Fruit fly (Drosophila melanogaster) whole organism, embryonic: ENCODE data around the gene dachs.

ENCODE experiments used
- Dad ChIP-seq: fragments of 200-800 bp; sonication (Bioruptor generic); optimal IDR thresholded peaks from 3 replicates; lab custom pipeline; 2016; ENCODE audit warnings: missing biosample characterization, missing genetic modification characterization
- HLHmδ ChIP-seq: fragments of 200-800 bp; sonication (Bioruptor generic); optimal IDR thresholded peaks from 2 replicates; lab custom pipeline; 2018; ENCODE audit warnings: missing biosample characterization, mild to moderate bottlenecking, missing genetic modification characterization, moderate library complexity
- ewg ChIP-seq: fragments of 200-800 bp; sonication (Bioruptor generic); optimal IDR thresholded peaks from 3 replicates; lab custom pipeline; 2017; ENCODE audit warnings: mild to moderate bottlenecking, missing biosample characterization, missing genetic modification reagents, missing genetic modification characterization

DNA sequence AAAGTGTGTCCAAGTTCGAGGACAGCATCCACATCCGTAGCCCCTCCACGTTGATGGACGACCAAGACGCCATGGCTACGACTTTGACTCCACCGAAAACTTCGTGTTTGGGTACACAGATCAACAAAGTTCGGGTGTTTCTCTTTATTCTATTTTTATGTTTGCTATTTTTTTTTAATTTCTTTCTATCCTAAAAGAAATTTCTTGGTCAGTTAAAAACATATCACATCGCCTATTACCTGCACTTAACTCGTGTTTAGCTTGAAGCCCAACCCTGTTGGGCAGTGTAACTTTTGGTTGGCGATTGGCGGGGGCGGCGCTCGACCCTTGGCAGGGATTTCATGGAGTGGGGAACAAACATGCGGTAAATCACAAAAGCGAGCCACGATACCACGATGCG lies 6.8 kb downstream of the dachs start:
- no peak for TF ChIP-seq Dad (GFP tag; lab: Kevin White, UChicago)
- TF ChIP-seq ewg (GFP tag; lab: Kevin White, UChicago): no peak
- TF ChIP-seq HLHmδ (GFP tag; lab: Kevin White, UChicago): no peak
